Worm (Caenorhabditis elegans) whole organism, L1 larva: ENCODE data around the gene set-12.

ENCODE experiments used
- ama-1 ChIP-seq: fragments of 150-350 bp; optimal IDR thresholded peaks from 2 replicates; lab custom pipeline; 2014
- ceh-63 ChIP-seq: fragments of 200-800 bp; sonication (Bioruptor generic); optimal IDR thresholded peaks from 2 replicates; lab custom pipeline; 2018; ENCODE audit warnings: mild to moderate bottlenecking, missing genetic modification characterization, missing compliant biosample characterization
- ceh-90 ChIP-seq: sonication (generic microtip); optimal IDR thresholded peaks from 2 replicates; lab custom pipeline; 2016; ENCODE audit warnings: missing genetic modification characterization, missing compliant biosample characterization
- elt-2 ChIP-seq: sonication (generic microtip); optimal IDR thresholded peaks from 2 replicates; lab custom pipeline; 2016; ENCODE audit warnings: missing genetic modification characterization, mild to moderate bottlenecking, inconsistent platforms, missing compliant biosample characterization, missing genetic modification reagents
- jun-1 ChIP-seq: fragments of 150-350 bp; optimal IDR thresholded peaks from 2 replicates; lab custom pipeline; 2014; ENCODE audit warnings: missing biosample characterization, missing genetic modification reagents, missing genetic modification characterization
- lin-35 ChIP-seq, 2 experiments: fragments of 150-350 bp; optimal IDR thresholded peaks; 2 replicates each; lab custom pipeline; 2014; ENCODE audit warnings: missing biosample characterization in 2 of 2, missing genetic modification characterization in 2 of 2, missing genetic modification reagents in 2 of 2
- nhr-47 ChIP-seq: sonication (generic microtip); optimal IDR thresholded peaks from 2 replicates; lab custom pipeline; 2016; ENCODE audit warnings: mild to moderate bottlenecking, missing genetic modification characterization, moderate library complexity, missing compliant biosample characterization
- nhr-77 ChIP-seq: fragments of 150-350 bp; optimal IDR thresholded peaks from 2 replicates; lab custom pipeline; 2014; ENCODE audit warnings: missing biosample characterization, missing genetic modification characterization
- pax-3 ChIP-seq: fragments of 200-800 bp; sonication (Bioruptor generic); optimal IDR thresholded peaks from 2 replicates; lab custom pipeline; 2018; ENCODE audit warnings: mild to moderate bottlenecking, missing genetic modification characterization, moderate library complexity, missing compliant biosample characterization

ce11 chrX:7733571-7733970, 2.5 kb downstream of the set-12 start:
- no peak for TF ChIP-seq elt-2 (tag; lab: Kevin White, UChicago)
- no peak for TF ChIP-seq ceh-90
- no peak for TF ChIP-seq lin-35 (GFP tag; optimal IDR thresholded peaks at IDR 0.05; lab: Kevin White, UChicago)
- TF ChIP-seq pax-3, result no peak
- TF ChIP-seq nhr-77 (tag; lab: Kevin White, UChicago), result no peak
- no peak for TF ChIP-seq ama-1 (lab: Kevin White, UChicago)
- TF ChIP-seq jun-1, result no peak
- no peak for TF ChIP-seq ceh-63 (GFP tag; lab: Kevin White, UChicago)
- no peak for TF ChIP-seq nhr-47 (tag; lab: Kevin White, UChicago)
